Worm (Caenorhabditis elegans) whole organism, midembryonic: ENCODE results near the gene pqn-73.

Experiments
- T22C8.4 ChIP-seq: fragments of 200-800 bp; sonication (Bioruptor generic); IDR thresholded peaks from 2 replicates; pipeline ENCODE4 v1.3.6; 2022; ENCODE audit warnings: missing genetic modification characterization, missing compliant biosample characterization
- cog-1 ChIP-seq: sonication (generic microtip); optimal IDR thresholded peaks from 2 replicates; lab custom pipeline; 2016; ENCODE audit warnings: missing genetic modification characterization, missing compliant biosample characterization
- flt-1 ChIP-seq: fragments of 200-800 bp; sonication (Bioruptor generic); IDR thresholded peaks from 2 replicates; pipeline ENCODE4 v1.3.6; 2022; ENCODE audit warnings: missing genetic modification characterization, missing compliant biosample characterization
- klf-2 ChIP-seq: fragments of 200-800 bp; sonication (Bioruptor generic); conservative IDR thresholded peaks from 2 replicates; pipeline ENCODE4 v1.3.6; 2022; ENCODE audit warnings: missing genetic modification reagents, missing genetic modification characterization, missing compliant biosample characterization
- med-1 ChIP-seq: sonication (generic microtip); optimal IDR thresholded peaks from 2 replicates; lab custom pipeline; 2017; ENCODE audit warnings: missing genetic modification characterization, mild to moderate bottlenecking, missing compliant biosample characterization, antibody characterized with exemption, missing genetic modification reagents; ENCODE audit not compliant: insufficient read depth
- ref-1 ChIP-seq: fragments of 200-800 bp; sonication (Bioruptor generic); conservative IDR thresholded peaks from 2 replicates; pipeline ENCODE4 v1.3.6; 2022; ENCODE audit warnings: missing genetic modification reagents, missing genetic modification characterization, missing compliant biosample characterization
- tab-1 ChIP-seq: fragments of 200-800 bp; sonication (Bioruptor generic); IDR thresholded peaks from 2 replicates; pipeline ENCODE4 v1.3.6; 2022; ENCODE audit warnings: missing genetic modification characterization, missing compliant biosample characterization
- ztf-23 ChIP-seq: fragments of 200-800 bp; sonication (Bioruptor generic); IDR thresholded peaks from 2 replicates; pipeline ENCODE4 v1.3.6; 2022; ENCODE audit warnings: missing genetic modification reagents, missing genetic modification characterization, missing compliant biosample characterization
- ztf-29 ChIP-seq: fragments of 200-800 bp; sonication (Bioruptor generic); IDR thresholded peaks from 2 replicates; pipeline ENCODE4 v1.3.6; 2022; ENCODE audit warnings: missing genetic modification reagents, missing genetic modification characterization, missing compliant biosample characterization

Gene pqn-73

DNA sequence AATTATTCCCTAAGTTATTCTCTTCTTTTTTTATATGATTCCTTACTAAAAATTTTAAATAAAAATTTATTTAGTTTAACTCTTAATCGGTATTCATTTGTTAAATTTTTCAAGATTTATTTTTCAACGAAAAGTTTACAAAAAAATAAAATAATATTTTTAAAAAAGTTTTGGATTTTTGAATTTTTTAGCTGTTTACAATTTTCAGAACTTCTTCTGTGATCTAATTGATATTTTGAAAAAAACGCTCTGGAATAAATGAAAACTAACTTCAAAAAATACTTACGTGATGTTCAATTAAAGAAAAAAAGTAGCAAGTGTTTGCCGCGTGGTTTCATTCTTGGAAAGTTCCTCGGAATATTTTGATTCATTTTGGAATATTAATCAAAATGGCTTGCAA, 4.8 kb downstream of the pqn-73 start, which contains the start of gene decr-1.2:
Gene decr-1.2, plus strand, starts transcription at position 301 of the 400 bp plus-strand sequence.
- no peak for TF ChIP-seq ref-1 (GFP tag; lab: Robert Waterston, UW)
- TF ChIP-seq med-1 (GFP tag; lab: Kevin White, UChicago): no peak
- TF ChIP-seq ztf-23 (GFP tag; lab: Robert Waterston, UW): no peak
- TF ChIP-seq cog-1 (tag; lab: Kevin White, UChicago): no peak
- no peak for TF ChIP-seq flt-1 (GFP tag; lab: Robert Waterston, UW)
- TF ChIP-seq tab-1 (GFP tag; lab: Robert Waterston, UW): no peak

DNA sequence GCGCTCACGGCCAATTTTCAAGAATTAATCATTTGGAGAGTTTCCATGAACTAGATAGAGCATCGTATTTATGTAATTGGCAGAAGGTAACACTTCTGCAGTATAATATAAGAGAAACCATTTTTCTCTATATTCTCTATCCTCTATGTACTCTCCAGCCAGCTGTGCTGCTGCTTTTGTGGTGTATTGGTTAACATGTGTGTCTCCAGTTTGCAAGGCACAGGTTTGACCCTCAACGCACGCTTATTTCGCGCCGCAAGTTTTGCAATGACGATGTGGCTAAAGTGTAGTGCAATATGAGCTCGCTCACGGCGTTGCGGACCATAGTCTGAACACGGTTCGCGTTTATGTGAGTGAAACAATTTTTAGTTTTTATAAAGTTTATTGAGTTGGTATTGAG, 6.5 kb downstream of the pqn-73 start:
- TF ChIP-seq ref-1 (GFP tag; lab: Robert Waterston, UW) (peak; percentile 90), cog-1 (tag; lab: Kevin White, UChicago) (peak; percentile 52), klf-2 (GFP tag; lab: Robert Waterston, UW) (peak; percentile 84), ztf-23 (GFP tag; lab: Robert Waterston, UW) (no peak; the same call in none of the 2 replicates), T22C8.4 (GFP tag; lab: Robert Waterston, UW) (peak; percentile 63; the same call in 1 of the 2 replicates), med-1 (GFP tag; lab: Kevin White, UChicago) (peak; percentile 40), flt-1 (GFP tag; lab: Robert Waterston, UW) (peak; percentile 92), tab-1 (GFP tag; lab: Robert Waterston, UW) (peak; percentile 91), ztf-29 (GFP tag; lab: Robert Waterston, UW) (peak; percentile 82)

- no peak for TF ChIP-seq med-1 (GFP tag; lab: Kevin White, UChicago)
- TF ChIP-seq tab-1 (GFP tag; lab: Robert Waterston, UW): no peak
- TF ChIP-seq klf-2 (GFP tag; lab: Robert Waterston, UW): no peak
- TF ChIP-seq cog-1 (tag; lab: Kevin White, UChicago): no peak
- TF ChIP-seq T22C8.4 (GFP tag; lab: Robert Waterston, UW): no peak
- no peak for TF ChIP-seq flt-1 (GFP tag; lab: Robert Waterston, UW)
- TF ChIP-seq ref-1 (GFP tag; lab: Robert Waterston, UW): no peak
- no peak for TF ChIP-seq ztf-23 (GFP tag; lab: Robert Waterston, UW)
- no peak for TF ChIP-seq ztf-29 (GFP tag; lab: Robert Waterston, UW)
Measured at ce11 chrII:8551100-8551499, 10.6 kb downstream of the pqn-73 start.

DNA sequence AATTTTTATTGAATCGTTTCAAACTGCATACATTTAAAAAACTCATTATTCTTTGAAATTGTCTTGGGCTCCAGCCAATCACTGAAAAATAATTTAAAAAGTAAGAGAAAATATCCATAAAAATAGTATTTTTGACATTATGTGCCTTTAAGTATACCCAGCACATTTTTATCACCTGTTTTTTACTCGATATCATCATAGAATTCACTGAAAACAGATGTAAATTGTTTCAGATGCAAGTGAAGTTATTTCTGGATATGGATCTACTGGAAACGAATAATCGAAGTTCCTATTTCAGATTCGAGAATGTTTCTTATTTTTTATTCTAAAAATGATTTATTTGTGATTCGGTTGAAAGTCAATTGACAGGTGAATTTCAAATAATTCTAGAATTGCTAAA, 14.1 kb downstream of the pqn-73 start:
- TF ChIP-seq flt-1 (GFP tag; lab: Robert Waterston, UW): no peak
- TF ChIP-seq tab-1 (GFP tag; lab: Robert Waterston, UW): no peak
- no peak for TF ChIP-seq ref-1 (GFP tag; lab: Robert Waterston, UW)
- no peak for TF ChIP-seq ztf-23 (GFP tag; lab: Robert Waterston, UW)

ce11 chrII:8556166-8556565, 15.7 kb downstream of the pqn-73 start, which contains the start of gene glb-27:
Gene glb-27, minus strand, starts transcription at chrII:8556266.
- TF ChIP-seq cog-1 (tag; lab: Kevin White, UChicago) (no peak), ztf-23 (GFP tag; lab: Robert Waterston, UW) (no peak), T22C8.4 (GFP tag; lab: Robert Waterston, UW) (no peak), klf-2 (GFP tag; lab: Robert Waterston, UW) (no peak), flt-1 (GFP tag; lab: Robert Waterston, UW) (no peak)

DNA sequence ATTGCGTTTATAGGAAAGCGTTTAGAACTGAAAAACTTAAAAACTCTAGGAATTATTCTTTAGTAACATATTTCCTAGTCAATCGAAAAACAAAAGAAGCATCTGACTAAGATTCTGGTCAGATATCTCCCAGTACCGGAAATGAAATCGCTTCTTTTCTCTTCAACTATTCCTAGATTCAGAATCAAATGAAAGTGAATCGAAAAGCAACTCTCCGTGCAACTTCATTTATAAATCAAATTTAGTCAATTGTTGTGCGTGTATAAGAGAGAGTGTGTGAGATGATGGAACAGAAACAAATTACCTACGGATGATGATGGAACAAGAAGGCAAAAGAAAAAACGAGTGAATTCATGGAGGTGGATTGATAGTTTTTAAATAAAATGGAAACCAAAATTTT, 18.7 kb downstream of the pqn-73 start:
- TF ChIP-seq flt-1 (GFP tag; lab: Robert Waterston, UW) (no peak), klf-2 (GFP tag; lab: Robert Waterston, UW) (no peak), cog-1 (tag; lab: Kevin White, UChicago) (no peak), med-1 (GFP tag; lab: Kevin White, UChicago) (no peak), ref-1 (GFP tag; lab: Robert Waterston, UW) (no peak), ztf-23 (GFP tag; lab: Robert Waterston, UW) (no peak), tab-1 (GFP tag; lab: Robert Waterston, UW) (no peak)

ce11 chrII:8561227-8561626, 20.7 kb downstream of the pqn-73 start, which contains the start of gene iff-2:
Gene iff-2, minus strand, starts transcription at chrII:8561367.
- TF ChIP-seq tab-1 (GFP tag; lab: Robert Waterston, UW) (peak; percentile 24; the same call in 1 of the 2 replicates), flt-1 (GFP tag; lab: Robert Waterston, UW) (peak; percentile 89), ztf-29 (GFP tag; lab: Robert Waterston, UW) (peak; percentile 16; the same call in 1 of the 2 replicates), ztf-23 (GFP tag; lab: Robert Waterston, UW) (peak; percentile 92), ref-1 (GFP tag; lab: Robert Waterston, UW) (peak; percentile 46), med-1 (GFP tag; lab: Kevin White, UChicago) (no peak), cog-1 (tag; lab: Kevin White, UChicago) (peak; percentile 97), klf-2 (GFP tag; lab: Robert Waterston, UW) (0 out of 2 replicates have a peak, but pooled peaks have one; percentile 51), T22C8.4 (GFP tag; lab: Robert Waterston, UW) (peak; percentile 52)

DNA sequence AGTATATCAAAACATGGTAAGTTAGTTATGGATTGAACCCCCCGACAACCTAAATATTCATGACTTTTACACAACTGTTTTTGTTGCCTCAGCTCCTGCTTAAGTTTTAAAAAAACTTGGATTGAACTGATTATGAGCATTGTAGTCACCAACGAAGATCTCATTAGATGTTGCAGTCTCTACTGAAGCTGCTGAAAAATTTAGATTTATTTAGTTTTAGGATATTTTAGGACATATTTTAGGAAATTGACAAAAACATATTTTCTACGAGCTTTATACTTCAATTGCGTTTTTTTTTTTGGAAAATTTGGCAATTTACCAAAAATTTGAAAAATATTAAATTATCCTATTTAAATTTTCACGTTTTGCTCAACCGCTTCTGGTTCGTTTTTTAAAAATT, 21.5 kb downstream of the pqn-73 start, which contains the start of gene F54C9.14:
Gene F54C9.14, plus strand, starts transcription at position 301 of the 400 bp plus-strand sequence.
- TF ChIP-seq ztf-23 (GFP tag; lab: Robert Waterston, UW): no peak
- TF ChIP-seq cog-1 (tag; lab: Kevin White, UChicago): no peak
- TF ChIP-seq ztf-29 (GFP tag; lab: Robert Waterston, UW): no peak
- no peak for TF ChIP-seq klf-2 (GFP tag; lab: Robert Waterston, UW)
- no peak for TF ChIP-seq flt-1 (GFP tag; lab: Robert Waterston, UW)
- TF ChIP-seq tab-1 (GFP tag; lab: Robert Waterston, UW): no peak
- TF ChIP-seq T22C8.4 (GFP tag; lab: Robert Waterston, UW): no peak
- TF ChIP-seq med-1 (GFP tag; lab: Kevin White, UChicago): no peak

ce11 chrII:8566039-8566438, 25.5 kb downstream of the pqn-73 start, which contains the start of gene stc-1:
Gene stc-1, minus strand, starts transcription at chrII:8566139.
- TF ChIP-seq ref-1 (GFP tag; lab: Robert Waterston, UW) (no peak), ztf-29 (GFP tag; lab: Robert Waterston, UW) (no peak), cog-1 (tag; lab: Kevin White, UChicago) (no peak), flt-1 (GFP tag; lab: Robert Waterston, UW) (no peak), tab-1 (GFP tag; lab: Robert Waterston, UW) (no peak), med-1 (GFP tag; lab: Kevin White, UChicago) (no peak), ztf-23 (GFP tag; lab: Robert Waterston, UW) (no peak), klf-2 (GFP tag; lab: Robert Waterston, UW) (no peak), T22C8.4 (GFP tag; lab: Robert Waterston, UW) (no peak)
